Fruit fly (Drosophila melanogaster): ENCODE measurements around the gene CG7573.

The CG7573 gene

DNA sequence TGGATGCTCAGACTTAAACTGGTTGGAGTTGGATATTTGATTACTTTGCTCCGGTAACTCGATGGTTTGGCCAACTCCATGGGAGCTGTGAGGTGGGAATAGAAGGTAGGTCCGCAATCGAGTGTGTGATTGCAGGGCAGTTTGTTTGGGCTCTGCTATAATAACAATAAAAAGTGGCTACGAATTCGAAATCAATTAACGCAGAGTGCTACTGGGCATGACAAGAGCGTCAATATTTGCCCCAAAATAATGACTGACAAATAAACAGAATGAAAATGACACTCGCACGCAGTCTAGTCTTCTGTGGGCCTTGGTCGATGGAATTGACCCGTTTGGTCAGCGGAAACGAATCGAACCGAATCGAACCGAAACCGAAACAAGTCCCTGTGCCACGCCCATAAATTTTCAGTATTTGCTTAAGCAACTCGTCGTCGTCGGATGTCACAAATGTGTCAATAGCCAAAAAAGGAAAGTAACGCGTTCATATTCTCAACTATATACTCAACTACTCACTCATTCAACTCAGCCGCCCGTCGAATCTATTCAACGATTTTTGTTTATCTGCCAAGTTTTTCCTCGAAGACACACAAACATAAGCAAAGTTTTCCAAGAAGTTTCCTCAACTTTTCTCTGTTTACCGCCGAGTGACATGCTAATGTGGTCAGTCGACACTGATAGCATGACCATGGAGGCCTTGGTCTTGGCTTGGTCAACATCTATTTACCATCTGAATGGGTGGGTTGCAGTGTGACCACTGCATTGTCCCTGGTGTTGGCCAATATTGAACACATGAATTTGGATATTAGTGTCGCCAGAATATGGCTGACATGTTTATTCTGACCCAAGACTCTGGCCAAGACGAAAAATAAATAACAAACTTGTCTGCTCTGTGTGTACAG is 44.1 kb downstream of the CG7573 start (continued):
- TF ChIP-seq CG7372 (GFP tag; IDR thresholded peaks at IDR 0.05) = no peak
- TF ChIP-seq CG43689 (GFP tag; IDR thresholded peaks at IDR 0.05) = 0 out of 2 replicates have a peak, but pooled peaks have one; percentile 22
- TF ChIP-seq CG14014 (GFP tag; IDR thresholded peaks at IDR 0.05) = peak; percentile 13; the same call in 1 of the 2 replicates
- TF ChIP-seq CG31365 (tag; optimal IDR thresholded peaks at IDR 0.05) = no peak
- TF ChIP-seq crol (GFP tag; IDR thresholded peaks at IDR 0.05) = no peak
- TF ChIP-seq Hr78 (GFP tag; optimal IDR thresholded peaks at IDR 0.05) = peak in 1 of 2 experiments; percentile 41
- TF ChIP-seq CG18599 (GFP tag; optimal IDR thresholded peaks at IDR 0.05) = peak; percentile 41
- peak; percentile 15 for TF ChIP-seq CG10543 (GFP tag; optimal IDR thresholded peaks at IDR 0.05)
- TF ChIP-seq ATbp (GFP tag; optimal IDR thresholded peaks at IDR 0.05) = peak; percentile 24
- TF ChIP-seq CG3407 (GFP tag; optimal IDR thresholded peaks at IDR 0.05) = peak; percentile 17
- peak; percentile 24; the same call in 1 of the 2 replicates for TF ChIP-seq wdn (GFP tag; IDR thresholded peaks at IDR 0.05)
- TF ChIP-seq Rx (GFP tag; IDR thresholded peaks at IDR 0.05) = no peak; the same call in 1 of the 2 replicates
- no peak for TF ChIP-seq CG17328 (GFP tag; IDR thresholded peaks at IDR 0.05)
- 0 out of 2 replicates have a peak, but pooled peaks have one; percentile 24 for TF ChIP-seq CG10321 (GFP tag; IDR thresholded peaks at IDR 0.05)
- peak; percentile 2 for TF ChIP-seq Vsx1 (GFP tag; optimal IDR thresholded peaks at IDR 0.05)
- 0 out of 2 replicates have a peak, but pooled peaks have one; percentile 16 for TF ChIP-seq Xrp1 (GFP tag; IDR thresholded peaks at IDR 0.05)
- TF ChIP-seq CG11504 (tag; optimal IDR thresholded peaks at IDR 0.05) = no peak
- TF ChIP-seq Asciz (GFP tag; optimal IDR thresholded peaks at IDR 0.05) = peak; percentile 4
- TF ChIP-seq yki (optimal IDR thresholded peaks at IDR 0.05) = no peak
- TF ChIP-seq Hmr (GFP tag; optimal IDR thresholded peaks at IDR 0.05) = peak; percentile 0
- TF ChIP-seq chinmo (GFP tag; IDR thresholded peaks at IDR 0.05; ENCODE audit: partially characterized antibody) = 0 out of 4 replicates have a peak, but pooled peaks have one; percentile 29
- no peak for TF ChIP-seq Bgb (GFP tag; IDR thresholded peaks at IDR 0.05; ENCODE audit: partially characterized antibody)
- TF ChIP-seq so (GFP tag; IDR thresholded peaks at IDR 0.05) = 0 out of 3 replicates have a peak, but pooled peaks have one; percentile 12
- peak; percentile 18; the same call in 1 of the 2 replicates for TF ChIP-seq chm (GFP tag; IDR thresholded peaks at IDR 0.05)
- TF ChIP-seq CG12104 (GFP tag; optimal IDR thresholded peaks at IDR 0.05) = peak; percentile 23
- TF ChIP-seq D (optimal IDR thresholded peaks at IDR 0.05) = no peak
- peak; percentile 0 for TF ChIP-seq D (GFP tag; optimal IDR thresholded peaks at IDR 0.05)
- TF ChIP-seq otp (GFP tag; IDR thresholded peaks at IDR 0.05) = peak; percentile 53
- TF ChIP-seq Ets65A (GFP tag) = peak; percentile 45
- TF ChIP-seq Neu2 (GFP tag; optimal IDR thresholded peaks at IDR 0.05; ENCODE audit: borderline replicate concordance) = no peak

- TF ChIP-seq CG1647 (GFP tag; optimal IDR thresholded peaks at IDR 0.05) (no peak), Hey (tag; optimal IDR thresholded peaks at IDR 0.05) (peak; percentile 34), D (optimal IDR thresholded peaks at IDR 0.05) (peak; percentile 67), D (GFP tag; optimal IDR thresholded peaks at IDR 0.05) (no peak), gt (GFP tag; IDR thresholded peaks at IDR 0.05) (0 out of 2 replicates have a peak, but pooled peaks have one; percentile 20), cad (GFP tag; optimal IDR thresholded peaks at IDR 0.05) (peak; percentile 92), CG15479 (GFP tag; optimal IDR thresholded peaks at IDR 0.05) (peak; percentile 43), zen (tag; optimal IDR thresholded peaks at IDR 0.05) (peak; percentile 63), CG12104 (GFP tag; optimal IDR thresholded peaks at IDR 0.05) (no peak), zfh1 (GFP tag; IDR thresholded peaks at IDR 0.05) (no peak), Med (GFP tag) (peak; percentile 12), CG18599 (GFP tag; optimal IDR thresholded peaks at IDR 0.05) (no peak), tll (GFP tag; optimal IDR thresholded peaks at IDR 0.05) (peak in 1 of 2 experiments; percentile 89), Optix (GFP tag; IDR thresholded peaks at IDR 0.05) (no peak)
Measured at dm6 chr3L:11357059-11357458, 45.5 kb downstream of the CG7573 start.

Data from whole organism, embryonic.